Worm (Caenorhabditis elegans): Measurements from ENCODE around the gene M70.1.

ce11 chrIV:2296639-2297038, 51.0 kb downstream of the M70.1 start:
- TF ChIP-seq hpl-2 (GFP tag; optimal IDR thresholded peaks at IDR 0.05), result no peak
- TF ChIP-seq xbp-1 (tag; optimal IDR thresholded peaks at IDR 0.05), result no peak
- TF ChIP-seq mep-1 (tag; optimal IDR thresholded peaks at IDR 0.05), result no peak
- no peak for TF ChIP-seq lin-14 (GFP tag; optimal IDR thresholded peaks at IDR 0.05)
- no peak for TF ChIP-seq lin-13 (GFP tag; optimal IDR thresholded peaks at IDR 0.05)
- TF ChIP-seq nhr-76 (tag; optimal IDR thresholded peaks at IDR 0.05), result no peak
